Fruit fly (Drosophila melanogaster) S2 (cell line): ENCODE data around the gene RpL30.

Source experiments
- CG8478 ChIP-seq: fragments of >200 bp; optimal IDR thresholded peaks from 2 replicates; lab custom pipeline; 2018
- CTCF ChIP-seq, 2 experiments: fragments of >200 bp; optimal IDR thresholded peaks; 2 replicates each; lab custom pipeline; 2018

The RpL30 gene

DNA sequence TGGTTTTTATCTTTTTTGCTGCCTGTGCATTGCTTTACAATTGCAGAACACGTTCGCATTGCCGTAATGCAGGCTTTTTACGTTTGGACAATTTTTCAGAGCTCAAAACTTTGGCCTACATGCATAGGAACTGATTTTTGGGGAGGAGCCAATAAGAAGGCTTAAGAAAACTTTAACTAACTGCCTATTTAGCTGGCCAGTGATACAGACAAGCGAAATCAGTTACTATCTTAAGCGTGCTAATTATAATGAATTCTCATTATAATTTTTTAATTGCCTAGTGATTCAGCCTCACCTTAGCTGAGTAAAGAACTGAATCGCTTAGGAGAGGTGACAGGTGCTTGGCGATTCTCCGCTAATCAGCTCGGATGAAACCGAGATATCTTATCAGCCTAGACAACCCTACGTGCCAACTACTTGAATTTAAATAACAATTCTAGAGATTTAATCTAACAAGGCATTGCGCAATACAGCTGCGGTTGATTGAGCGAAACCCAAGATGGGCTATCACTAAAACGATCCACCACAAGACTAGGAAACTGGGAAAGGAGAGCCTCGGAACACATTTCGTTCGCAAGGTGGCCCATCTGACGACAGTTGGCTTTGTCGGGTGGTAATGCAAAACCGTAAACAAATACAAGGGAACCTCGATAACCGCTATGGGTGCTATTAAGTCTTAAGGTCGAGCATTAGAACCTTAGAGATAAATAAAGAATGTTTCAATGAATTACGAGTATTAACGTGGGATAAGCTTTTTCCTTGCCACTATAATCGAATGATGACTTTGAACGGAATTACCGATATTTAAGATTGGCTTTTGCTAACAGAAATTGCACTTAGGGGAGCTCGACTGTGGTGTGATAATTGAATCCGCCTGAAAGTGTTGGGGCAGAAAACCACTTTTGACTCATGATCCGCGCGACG is 23.6 kb downstream of the RpL30 start:
- TF ChIP-seq CTCF (optimal IDR thresholded peaks at IDR 0.05; lab: Kevin White, UChicago): no peak
- no peak for TF ChIP-seq CG8478 (lab: Kevin White, UChicago)

- TF ChIP-seq CTCF (optimal IDR thresholded peaks at IDR 0.05; lab: Kevin White, UChicago) (no peak), CG8478 (lab: Kevin White, UChicago) (no peak)
Measured at dm6 chr2L:18984158-18984557, 24.9 kb downstream of the RpL30 start.

dm6 chr2L:18982826-18983758 is 26.0 kb downstream of the RpL30 start:
- TF ChIP-seq CTCF (optimal IDR thresholded peaks at IDR 0.05; lab: Kevin White, UChicago) (no peak), CG8478 (lab: Kevin White, UChicago) (no peak)

DNA sequence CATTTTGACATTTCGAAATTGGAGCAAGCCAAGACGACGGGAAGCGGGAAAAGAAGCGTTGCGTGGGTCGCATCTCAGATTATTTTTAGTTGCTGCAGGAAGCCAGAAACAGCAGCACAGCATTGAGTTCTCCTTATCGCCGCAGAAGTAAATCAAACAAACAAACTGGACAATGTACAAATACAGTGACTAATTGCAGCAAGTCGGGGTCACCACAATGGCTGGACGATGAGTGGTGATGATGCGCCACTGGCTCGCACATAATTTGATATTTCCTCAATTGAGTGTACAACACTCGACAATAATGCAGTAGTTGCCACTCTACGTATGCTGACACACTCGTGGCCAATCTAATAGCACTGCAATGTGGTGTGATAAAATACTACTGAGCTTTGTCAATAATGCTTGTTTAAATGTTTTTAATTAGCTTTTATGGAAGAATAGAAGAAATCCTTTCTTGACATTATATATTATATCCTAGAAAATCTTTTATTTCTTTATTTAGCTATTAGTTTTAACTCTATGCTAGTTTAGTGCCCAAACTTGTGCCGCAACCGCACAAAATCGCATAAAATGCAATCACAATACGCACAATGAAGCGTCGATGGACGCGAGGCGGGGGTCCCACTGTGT is 27.0 kb downstream of the RpL30 start:
- TF ChIP-seq CG8478 (lab: Kevin White, UChicago) (no peak), CTCF (optimal IDR thresholded peaks at IDR 0.05; lab: Kevin White, UChicago) (no peak)

DNA sequence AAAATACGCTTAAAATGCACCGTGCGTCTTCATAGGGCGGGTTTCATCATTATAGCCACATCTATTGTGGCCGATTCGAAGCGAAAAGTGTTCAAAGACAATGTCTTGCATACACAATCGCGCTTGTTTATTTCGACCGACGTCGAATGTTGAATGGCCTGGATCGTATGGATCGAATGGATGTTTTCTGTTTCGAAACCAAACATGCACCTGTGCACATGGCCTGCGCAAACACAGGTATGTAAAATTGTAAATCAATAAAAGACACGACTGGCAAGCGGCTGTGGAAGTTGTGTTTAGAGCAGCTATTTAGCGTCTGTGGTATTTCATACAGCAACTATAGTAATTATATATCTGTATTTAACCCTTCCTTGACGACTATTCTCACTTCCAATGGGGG is 27.6 kb downstream of the RpL30 start:
- TF ChIP-seq CG8478 (lab: Kevin White, UChicago): no peak
- no peak for TF ChIP-seq CTCF (optimal IDR thresholded peaks at IDR 0.05; lab: Kevin White, UChicago)

- TF ChIP-seq CG8478 (lab: Kevin White, UChicago): no peak
Measured at dm6 chr2L:18980982-18981381, 28.1 kb downstream of the RpL30 start.

dm6 chr2L:18979407-18979806 is 29.7 kb downstream of the RpL30 start:
- no peak for TF ChIP-seq CTCF (optimal IDR thresholded peaks at IDR 0.05; lab: Kevin White, UChicago)
- TF ChIP-seq CG8478 (lab: Kevin White, UChicago): no peak

DNA sequence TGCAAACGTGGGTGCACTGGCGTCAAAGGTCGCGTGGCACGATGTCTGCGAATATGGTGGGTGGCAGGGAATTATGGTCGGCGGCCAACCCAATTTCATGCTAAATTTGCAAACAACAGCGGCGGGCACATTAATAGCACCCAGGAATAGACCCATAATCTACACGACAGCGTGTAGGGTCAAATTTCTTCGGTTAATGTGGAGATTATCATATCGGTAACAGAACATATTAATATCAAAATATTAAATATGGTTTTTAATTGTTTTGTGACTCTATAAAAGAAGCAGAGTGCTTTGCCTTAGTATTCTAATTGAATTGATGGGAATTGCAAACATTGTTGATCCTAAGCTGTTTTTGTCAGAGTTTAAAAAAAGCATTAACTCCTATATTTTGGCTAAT is 30.2 kb downstream of the RpL30 start:
- no peak for TF ChIP-seq CTCF (optimal IDR thresholded peaks at IDR 0.05; lab: Kevin White, UChicago)
- no peak for TF ChIP-seq CG8478 (lab: Kevin White, UChicago)

- TF ChIP-seq CG8478 (lab: Kevin White, UChicago): no peak
Measured at dm6 chr2L:18976749-18977148, 32.4 kb downstream of the RpL30 start.

DNA sequence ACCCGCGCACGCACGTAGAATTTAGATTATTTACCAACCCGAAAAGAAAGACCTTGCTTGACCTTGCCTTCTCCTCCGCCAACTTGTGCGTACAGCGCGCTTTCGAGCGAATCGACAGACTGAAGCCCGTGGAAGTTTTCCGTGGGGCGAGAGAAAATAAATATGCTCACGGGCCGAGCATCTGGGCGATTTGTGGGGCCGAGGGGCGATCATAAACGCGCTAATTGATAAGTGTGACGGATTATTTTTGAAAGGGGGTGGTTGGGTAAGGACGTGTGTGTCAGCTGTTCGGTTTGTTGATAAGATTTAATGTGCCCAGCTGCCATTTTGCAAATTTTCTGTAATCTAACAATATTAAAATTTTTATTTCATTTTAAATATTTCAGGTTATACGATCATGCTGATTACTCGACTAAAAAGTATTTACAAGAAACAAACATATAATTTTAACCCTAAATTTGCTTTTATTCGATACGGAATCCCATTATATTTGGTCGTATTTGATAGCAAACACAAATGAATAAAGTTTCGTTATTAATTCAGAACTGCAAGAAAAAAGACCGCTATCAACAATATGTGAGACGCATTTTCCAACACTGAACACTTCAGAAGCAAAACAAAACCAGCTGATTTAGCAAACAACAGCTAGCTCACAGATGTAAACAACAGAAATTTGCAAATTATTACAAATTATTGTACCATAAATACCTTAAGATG is 34.9 kb downstream of the RpL30 start, which contains the start of the genes L2HGDH and CG10431:
Gene L2HGDH (minus strand): TSS at position 386 of the 717 bp plus-strand sequence.
Gene CG10431 (plus strand): TSS at position 648 of the 717 bp plus-strand sequence.
- no peak for TF ChIP-seq CTCF (optimal IDR thresholded peaks at IDR 0.05; lab: Kevin White, UChicago)
- no peak for TF ChIP-seq CG8478 (lab: Kevin White, UChicago)

- TF ChIP-seq CTCF (optimal IDR thresholded peaks at IDR 0.05; lab: Kevin White, UChicago) (no peak), CG8478 (lab: Kevin White, UChicago) (no peak)
Measured at dm6 chr2L:18968370-18969105, 40.6 kb downstream of the RpL30 start, which contains the start of the genes Nak and Tango6. Nak (minus strand) TSS chr2L:18968744. Tango6 (plus strand) TSS chr2L:18969028.

DNA sequence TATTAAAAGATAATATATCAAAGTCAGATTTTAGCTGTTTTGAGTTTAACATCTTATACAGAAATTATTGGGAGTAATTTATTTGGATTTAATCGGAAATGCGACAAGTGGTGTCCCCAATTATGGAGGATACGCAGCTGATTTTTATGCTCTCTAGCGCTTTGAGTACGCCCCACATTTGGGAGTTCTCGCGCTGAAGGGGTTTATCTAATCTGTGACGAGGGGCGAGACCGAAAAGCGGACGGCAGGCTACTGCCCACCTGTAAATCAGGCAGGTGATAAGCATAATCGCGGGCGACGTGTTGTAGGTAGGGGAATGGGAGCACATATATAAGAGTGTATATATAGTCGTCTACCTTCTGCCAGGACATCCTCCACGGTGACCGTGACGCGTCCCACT is 41.2 kb downstream of the RpL30 start:
- TF ChIP-seq CG8478 (lab: Kevin White, UChicago): no peak
- TF ChIP-seq CTCF (optimal IDR thresholded peaks at IDR 0.05; lab: Kevin White, UChicago): no peak

- TF ChIP-seq CG8478 (lab: Kevin White, UChicago) (no peak), CTCF (optimal IDR thresholded peaks at IDR 0.05; lab: Kevin White, UChicago) (no peak)
Measured at dm6 chr2L:18966844-18967243, 42.3 kb downstream of the RpL30 start.
